Fruit fly (Drosophila melanogaster) whole organism: Measurements from ENCODE around the gene CG14696.

Experiments used
- Dll ChIP-seq: fragments of >200 bp; optimal IDR thresholded peaks from 2 replicates; lab custom pipeline; 2017
- pan ChIP-seq: fragments of >200 bp; optimal IDR thresholded peaks from 2 replicates; lab custom pipeline; 2017

dm6 chr3R:10878628-10879027, 6.2 kb downstream of the CG14696 start:
- TF ChIP-seq Dll (lab: Kevin White, UChicago) (no peak), pan (lab: Kevin White, UChicago) (no peak)
